Fruit fly (Drosophila melanogaster) S2 (cell line): ENCODE data around the gene CG13306.

Experiments
- CG8478 ChIP-seq: fragments of >200 bp; optimal IDR thresholded peaks from 2 replicates; lab custom pipeline; 2018
- CTCF ChIP-seq, 2 experiments: fragments of >200 bp; optimal IDR thresholded peaks; 2 replicates each; lab custom pipeline; 2018

DNA sequence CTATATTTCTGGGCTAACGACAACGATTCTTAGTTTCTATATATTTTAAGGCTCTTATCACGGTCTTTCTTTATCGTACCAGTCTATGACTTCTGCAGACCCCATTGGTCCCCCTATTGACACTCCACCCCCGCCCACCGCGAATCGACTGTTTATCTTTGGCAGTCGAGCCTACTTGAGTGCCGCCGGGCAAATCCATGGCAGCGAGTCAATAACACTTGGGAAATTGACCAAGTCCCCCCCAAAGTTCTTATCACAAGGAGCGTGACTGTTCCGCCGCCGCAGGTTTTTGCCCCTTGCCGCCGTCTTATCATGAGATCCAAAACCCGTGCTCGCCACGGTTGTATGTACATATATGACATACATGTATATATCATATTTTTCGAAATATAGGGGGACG is 49.9 kb downstream of the CG13306 start:
- TF ChIP-seq CG8478 (lab: Kevin White, UChicago) (no peak), CTCF (optimal IDR thresholded peaks at IDR 0.05; lab: Kevin White, UChicago) (no peak)
